Fruit fly (Drosophila melanogaster) whole organism, embryonic: ENCODE measurements around the gene Fbxl4.
A peak's percentile ranks its signal among the peaks of the same experiment; 100 is the strongest.

ENCODE experiments used
- ATbp ChIP-seq: fragments of 200-800 bp; sonication (Bioruptor generic); optimal IDR thresholded peaks from 2 replicates; lab custom pipeline; 2017; ENCODE audit warnings: missing biosample characterization, mild to moderate bottlenecking, missing genetic modification characterization, missing genetic modification reagents
- Ada2b ChIP-seq: fragments of 200-800 bp; sonication (Bioruptor generic); IDR thresholded peaks from 2 replicates; pipeline ENCODE4 v1.3.6; 2022; ENCODE audit warnings: missing biosample characterization, missing genetic modification characterization
- CG12071 ChIP-seq: fragments of 200-800 bp; sonication (Bioruptor generic); optimal IDR thresholded peaks from 3 replicates; lab custom pipeline; 2018; ENCODE audit warnings: missing biosample characterization, mild to moderate bottlenecking, missing genetic modification characterization
- CG12299 ChIP-seq: fragments of 200-800 bp; sonication (Bioruptor generic); optimal IDR thresholded peaks from 2 replicates; lab custom pipeline; 2018; ENCODE audit warnings: missing biosample characterization, mild to moderate bottlenecking, missing genetic modification characterization
- CG12391 ChIP-seq: fragments of 200-800 bp; sonication (Bioruptor generic); optimal IDR thresholded peaks from 3 replicates; lab custom pipeline; 2018; ENCODE audit warnings: missing biosample characterization, mild to moderate bottlenecking, missing genetic modification characterization, moderate library complexity
- CG14965 ChIP-seq: fragments of 200-800 bp; sonication (Bioruptor generic); optimal IDR thresholded peaks from 2 replicates; lab custom pipeline; 2016; ENCODE audit warnings: missing biosample characterization, missing genetic modification characterization, borderline replicate concordance
- CG17186 ChIP-seq: fragments of 200-800 bp; sonication (Bioruptor generic); optimal IDR thresholded peaks from 3 replicates; lab custom pipeline; 2017; ENCODE audit warnings: missing biosample characterization, missing genetic modification reagents, missing genetic modification characterization
- CG17612 ChIP-seq: fragments of 200-800 bp; sonication (Bioruptor generic); IDR thresholded peaks from 2 replicates; pipeline ENCODE4 v1.3.6; 2022; ENCODE audit warnings: missing biosample characterization, missing genetic modification characterization
- CG17912 ChIP-seq: fragments of 200-800 bp; sonication (Bioruptor generic); optimal IDR thresholded peaks from 2 replicates; lab custom pipeline; 2018; ENCODE audit warnings: missing biosample characterization, mild to moderate bottlenecking, missing genetic modification characterization
- CG18599 ChIP-seq: fragments of 200-800 bp; sonication (Bioruptor generic); optimal IDR thresholded peaks from 3 replicates; lab custom pipeline; 2017; ENCODE audit warnings: missing biosample characterization, missing genetic modification characterization, mild to moderate bottlenecking, moderate library complexity, missing genetic modification reagents
- CG3163 ChIP-seq: fragments of 200-800 bp; sonication (Bioruptor generic); optimal IDR thresholded peaks from 3 replicates; lab custom pipeline; 2016; ENCODE audit warnings: missing biosample characterization, missing genetic modification characterization
- CG3281 ChIP-seq: fragments of 200-800 bp; sonication (Bioruptor generic); optimal IDR thresholded peaks from 3 replicates; lab custom pipeline; 2017; ENCODE audit warnings: missing biosample characterization, mild to moderate bottlenecking, missing genetic modification characterization
- CG34224 ChIP-seq: fragments of 200-800 bp; sonication (Bioruptor generic); IDR thresholded peaks from 3 replicates; pipeline ENCODE4 v1.3.6; 2022; ENCODE audit warnings: missing biosample characterization, missing genetic modification characterization; ENCODE audit not compliant: partially characterized antibody
- CG6683 ChIP-seq: fragments of 200-800 bp; sonication (Bioruptor generic); optimal IDR thresholded peaks from 2 replicates; lab custom pipeline; 2017; ENCODE audit warnings: missing biosample characterization, mild to moderate bottlenecking, missing genetic modification characterization, missing genetic modification reagents
- CG8290 ChIP-seq, 3 experiments: fragments of 200-800 bp; sonication (Bioruptor generic); optimal IDR thresholded peaks; 2 replicates each; lab custom pipeline; 2016 to 2019; ENCODE audit warnings: missing biosample characterization in 3 of 3, missing genetic modification characterization in 3 of 3, mild to moderate bottlenecking in 2 of 3, moderate library complexity in 1 of 3
- CG8924 ChIP-seq: fragments of 200-800 bp; optimal IDR thresholded peaks from 3 replicates; lab custom pipeline; 2019; ENCODE audit warnings: missing biosample characterization, mild to moderate bottlenecking, missing genetic modification characterization, moderate library complexity
- D ChIP-seq, 2 experiments: fragments of 200-800 bp in 1 of 2; fragments of >200 bp in 1 of 2; sonication (Bioruptor generic) in 1 of 2; optimal IDR thresholded peaks; 2 replicates in 1 of 2; 3 replicates in 1 of 2; lab custom pipeline; 2017; ENCODE audit warnings: mild to moderate bottlenecking in 1 of 2, missing biosample characterization in 1 of 2, missing genetic modification characterization in 1 of 2, missing genetic modification reagents in 1 of 2
- Fer2 ChIP-seq: fragments of 200-800 bp; sonication (Bioruptor generic); optimal IDR thresholded peaks from 2 replicates; lab custom pipeline; 2018; ENCODE audit warnings: missing biosample characterization, mild to moderate bottlenecking, missing genetic modification characterization, moderate library complexity
- HHEX ChIP-seq: fragments of 200-800 bp; sonication (Bioruptor generic); optimal IDR thresholded peaks from 3 replicates; lab custom pipeline; 2017; ENCODE audit warnings: missing biosample characterization, mild to moderate bottlenecking, missing genetic modification characterization, missing genetic modification reagents
- HLH4C ChIP-seq: fragments of 200-800 bp; sonication (Bioruptor generic); IDR thresholded peaks from 3 replicates; pipeline ENCODE4 v1.3.6; 2022; ENCODE audit warnings: missing biosample characterization, missing genetic modification characterization; ENCODE audit not compliant: partially characterized antibody
- HLHmδ ChIP-seq: fragments of 200-800 bp; sonication (Bioruptor generic); optimal IDR thresholded peaks from 2 replicates; lab custom pipeline; 2018; ENCODE audit warnings: missing biosample characterization, mild to moderate bottlenecking, missing genetic modification characterization, moderate library complexity
- Hmx ChIP-seq: fragments of 200-800 bp; sonication (Bioruptor generic); optimal IDR thresholded peaks from 2 replicates; lab custom pipeline; 2016; ENCODE audit warnings: missing biosample characterization, missing genetic modification characterization
- Lim3 ChIP-seq: fragments of 200-800 bp; sonication (Bioruptor generic); IDR thresholded peaks from 2 replicates; pipeline ENCODE4 v1.3.6; 2022; ENCODE audit warnings: missing biosample characterization, missing genetic modification characterization
- Oli ChIP-seq: fragments of 200-800 bp; sonication (Bioruptor generic); optimal IDR thresholded peaks from 2 replicates; lab custom pipeline; 2018; ENCODE audit warnings: missing biosample characterization, mild to moderate bottlenecking, missing genetic modification characterization, moderate library complexity
- Pdp1 ChIP-seq, 2 experiments: fragments of 200-800 bp; sonication (Bioruptor generic); optimal IDR thresholded peaks; 3 replicates each; lab custom pipeline; 2016; ENCODE audit warnings: missing biosample characterization in 2 of 2, missing genetic modification characterization in 2 of 2, mild to moderate bottlenecking in 1 of 2, moderate library complexity in 1 of 2
- Ptx1 ChIP-seq: fragments of 200-800 bp; sonication (Bioruptor generic); IDR thresholded peaks from 2 replicates; pipeline ENCODE4 v1.3.6; 2022; ENCODE audit warnings: missing biosample characterization, missing genetic modification characterization
- Rfx ChIP-seq: fragments of 200-800 bp; sonication (Bioruptor generic); IDR thresholded peaks from 2 replicates; pipeline ENCODE4 v1.3.6; 2022; ENCODE audit warnings: missing biosample characterization, missing genetic modification characterization
- Vsx1 ChIP-seq: fragments of 200-800 bp; sonication (Bioruptor generic); optimal IDR thresholded peaks from 2 replicates; lab custom pipeline; 2017; ENCODE audit warnings: missing biosample characterization, mild to moderate bottlenecking, missing genetic modification characterization, missing genetic modification reagents
- Xrp1 ChIP-seq: fragments of 200-800 bp; sonication (Bioruptor generic); IDR thresholded peaks from 2 replicates; pipeline ENCODE4 v1.3.6; 2022; ENCODE audit warnings: missing biosample characterization, missing genetic modification characterization
- amos ChIP-seq: fragments of 200-800 bp; sonication (Bioruptor generic); IDR thresholded peaks from 2 replicates; pipeline ENCODE4 v1.3.6; 2022; ENCODE audit warnings: missing biosample characterization, missing genetic modification characterization; ENCODE audit not compliant: partially characterized antibody
- chm ChIP-seq: fragments of 200-800 bp; sonication (Bioruptor generic); IDR thresholded peaks from 2 replicates; pipeline ENCODE4 v1.3.6; 2022; ENCODE audit warnings: missing biosample characterization, missing genetic modification characterization
- cwo ChIP-seq: fragments of 200-800 bp; sonication (Bioruptor generic); optimal IDR thresholded peaks from 3 replicates; lab custom pipeline; 2017; ENCODE audit warnings: missing biosample characterization, missing genetic modification characterization, mild to moderate bottlenecking, moderate library complexity, missing genetic modification reagents
- exex ChIP-seq: fragments of 200-800 bp; sonication (Bioruptor generic); optimal IDR thresholded peaks from 4 replicates; lab custom pipeline; 2018; ENCODE audit warnings: missing biosample characterization, mild to moderate bottlenecking, missing genetic modification characterization, moderate library complexity
- fd64A ChIP-seq: fragments of 200-800 bp; sonication (Bioruptor generic); optimal IDR thresholded peaks from 3 replicates; lab custom pipeline; 2018; ENCODE audit warnings: missing biosample characterization, mild to moderate bottlenecking, missing genetic modification characterization
- hbn ChIP-seq: fragments of 200-800 bp; sonication (Bioruptor generic); IDR thresholded peaks from 2 replicates; pipeline ENCODE4 v1.3.6; 2022; ENCODE audit warnings: missing biosample characterization, missing genetic modification characterization; ENCODE audit not compliant: partially characterized antibody
- jigr1 ChIP-seq: fragments of 200-800 bp; sonication (Bioruptor generic); IDR thresholded peaks from 3 replicates; pipeline ENCODE4 v1.3.6; 2022; ENCODE audit warnings: missing biosample characterization, missing genetic modification characterization
- lbe ChIP-seq: fragments of 200-800 bp; sonication (Bioruptor generic); optimal IDR thresholded peaks from 2 replicates; lab custom pipeline; 2016; ENCODE audit warnings: missing biosample characterization, mild to moderate bottlenecking, missing genetic modification characterization
- mam ChIP-seq: fragments of 200-800 bp; sonication (Bioruptor generic); optimal IDR thresholded peaks from 3 replicates; lab custom pipeline; 2016; ENCODE audit warnings: missing biosample characterization, missing genetic modification characterization
- pho ChIP-seq: fragments of 200-800 bp; sonication (Bioruptor generic); optimal IDR thresholded peaks from 2 replicates; lab custom pipeline; 2016; ENCODE audit warnings: missing biosample characterization, missing genetic modification characterization
- sna ChIP-seq: fragments of 200-800 bp; sonication (Bioruptor generic); IDR thresholded peaks from 2 replicates; pipeline ENCODE4 v1.3.6; 2022; ENCODE audit warnings: missing biosample characterization, missing genetic modification characterization; ENCODE audit not compliant: partially characterized antibody
- ssp ChIP-seq: fragments of 200-800 bp; sonication (Bioruptor generic); IDR thresholded peaks from 2 replicates; pipeline ENCODE4 v1.3.6; 2022; ENCODE audit warnings: missing biosample characterization, missing genetic modification characterization
- tio ChIP-seq: fragments of 200-800 bp; sonication (Bioruptor generic); optimal IDR thresholded peaks from 2 replicates; lab custom pipeline; 2017; ENCODE audit warnings: missing biosample characterization, missing genetic modification characterization, inconsistent platforms
- toy ChIP-seq: fragments of 200-800 bp; sonication (Bioruptor generic); IDR thresholded peaks from 2 replicates; pipeline ENCODE4 v1.3.6; 2022; ENCODE audit warnings: missing biosample characterization, missing genetic modification characterization
- trh ChIP-seq: fragments of 200-800 bp; sonication (Bioruptor generic); optimal IDR thresholded peaks from 2 replicates; lab custom pipeline; 2016; ENCODE audit warnings: missing biosample characterization, missing genetic modification characterization
- zen2 ChIP-seq: fragments of 200-800 bp; sonication (Bioruptor generic); IDR thresholded peaks from 3 replicates; pipeline ENCODE4 v1.3.6; 2022; ENCODE audit warnings: missing biosample characterization, missing genetic modification characterization; ENCODE audit not compliant: partially characterized antibody
- zf30C ChIP-seq: fragments of 200-800 bp; sonication (Bioruptor generic); optimal IDR thresholded peaks from 3 replicates; lab custom pipeline; 2018; ENCODE audit warnings: missing biosample characterization, mild to moderate bottlenecking, missing genetic modification characterization

Gene Fbxl4

DNA sequence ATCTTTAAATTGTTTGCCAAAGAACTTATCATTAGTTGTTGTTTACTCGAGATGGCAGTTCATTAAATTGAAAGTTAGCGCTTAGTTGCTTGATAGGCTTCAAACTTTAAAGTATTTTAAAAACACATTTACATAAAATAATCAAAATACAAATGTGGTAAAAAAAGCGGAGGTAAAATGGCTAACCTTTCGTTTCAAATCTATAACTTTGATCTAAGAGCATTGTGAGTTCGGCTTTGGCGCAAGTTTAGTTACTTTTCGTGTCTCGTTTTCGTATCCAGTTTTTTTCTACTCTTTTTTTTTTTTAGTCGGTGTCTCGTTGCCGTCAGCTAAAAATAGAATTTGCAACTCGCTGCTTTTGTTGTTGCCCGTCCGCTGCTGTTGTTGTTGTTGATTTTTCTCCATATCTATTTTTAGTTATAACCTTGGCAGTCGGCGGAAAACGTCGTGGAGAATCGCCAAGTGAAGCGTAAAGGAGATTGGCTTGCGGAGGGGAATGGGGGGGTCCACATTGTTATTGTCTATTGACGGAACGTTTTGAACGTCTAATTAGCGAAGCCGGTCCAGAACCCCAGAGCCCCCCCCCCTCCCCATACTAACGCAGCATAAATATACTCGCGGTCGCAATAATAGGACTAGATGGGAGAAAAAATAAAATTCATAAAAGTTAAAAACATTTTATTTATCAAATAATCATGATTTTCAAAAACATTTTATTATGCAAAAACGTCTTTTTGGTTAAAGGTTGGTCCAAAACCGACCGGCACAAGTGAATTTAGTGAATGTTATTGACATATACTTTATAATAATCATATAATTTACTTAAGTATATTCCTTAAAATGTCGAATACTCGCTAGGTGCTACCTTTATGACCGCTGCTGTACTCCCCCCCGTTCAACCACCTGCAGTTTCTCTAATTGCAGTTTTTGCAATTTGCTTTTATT is 22.9 kb downstream of the Fbxl4 start (continued):
- TF ChIP-seq Ada2b (GFP tag; lab: Robert Waterston, UW) (peak; percentile 55), CG8924 (peak; percentile 37), mam (no peak), HLHmδ (no peak), CG12299 (tag; lab: Kevin White, UChicago) (no peak), HLH4C (GFP tag; lab: Robert Waterston, UW) (no peak), Fer2 (no peak), tio (GFP tag; lab: Kevin White, UChicago) (peak; percentile 19), Lim3 (GFP tag; lab: Robert Waterston, UW) (no peak), amos (no peak), Hmx (GFP tag; lab: Kevin White, UChicago) (no peak), toy (GFP tag; lab: Robert Waterston, UW) (no peak), zf30C (GFP tag; lab: Kevin White, UChicago) (no peak), CG8290 (GFP tag; optimal IDR thresholded peaks at IDR 0.05; lab: Kevin White, UChicago) (no peak), CG8290 (tag; optimal IDR thresholded peaks at IDR 0.05; lab: Kevin White, UChicago) (no peak), lbe (GFP tag; lab: Kevin White, UChicago) (no peak), Xrp1 (GFP tag; lab: Robert Waterston, UW) (0 out of 2 replicates have a peak, but pooled peaks have one; percentile 19), CG34224 (GFP tag; lab: Robert Waterston, UW) (no peak), Ptx1 (GFP tag; lab: Robert Waterston, UW) (peak; percentile 48; the same call in 1 of the 2 replicates), Pdp1 (GFP tag; optimal IDR thresholded peaks at IDR 0.05; lab: Kevin White, UChicago) (no peak), Vsx1 (GFP tag; lab: Kevin White, UChicago) (peak; percentile 21), HHEX (GFP tag; lab: Kevin White, UChicago) (peak; percentile 59), chm (no peak), pho (GFP tag; lab: Kevin White, UChicago) (no peak), D (optimal IDR thresholded peaks at IDR 0.05; lab: Kevin White, UChicago) (no peak), D (GFP tag; optimal IDR thresholded peaks at IDR 0.05; lab: Kevin White, UChicago) (no peak), CG6683 (GFP tag; lab: Kevin White, UChicago) (peak; percentile 18), exex (tag; lab: Kevin White, UChicago) (no peak), trh (GFP tag; lab: Kevin White, UChicago) (no peak), CG17612 (GFP tag; lab: Robert Waterston, UW) (no peak), CG12071 (GFP tag; lab: Kevin White, UChicago) (no peak), jigr1 (GFP tag; lab: Robert Waterston, UW) (no peak), cwo (peak; percentile 45), ssp (no peak), CG3163 (no peak), fd64A (no peak), CG17912 (GFP tag; lab: Kevin White, UChicago) (no peak), CG12391 (peak; percentile 28), sna (GFP tag; lab: Robert Waterston, UW) (no peak), hbn (no peak), CG17186 (no peak), CG14965 (GFP tag; lab: Kevin White, UChicago) (no peak), Rfx (GFP tag; lab: Robert Waterston, UW) (peak; percentile 66), Oli (peak; percentile 59), ATbp (GFP tag; lab: Kevin White, UChicago) (no peak), CG3281 (GFP tag; lab: Kevin White, UChicago) (peak; percentile 80), CG18599 (GFP tag; lab: Kevin White, UChicago) (peak; percentile 60), zen2 (GFP tag; lab: Robert Waterston, UW) (no peak)
